Worm (Caenorhabditis elegans) whole organism, early embryonic: ENCODE data around the gene H03G16.1.

Source experiments
- B0310.2 ChIP-seq: sonication (generic microtip); optimal IDR thresholded peaks from 2 replicates; lab custom pipeline; 2016; ENCODE audit warnings: mild to moderate bottlenecking, missing genetic modification characterization, missing compliant biosample characterization
- ama-1 ChIP-seq: fragments of 150-350 bp; optimal IDR thresholded peaks from 2 replicates; lab custom pipeline; 2014
- ceh-13 ChIP-seq: fragments of 200-800 bp; sonication (Bioruptor generic); optimal IDR thresholded peaks from 2 replicates; lab custom pipeline; 2018; ENCODE audit warnings: mild to moderate bottlenecking, missing genetic modification characterization, missing compliant biosample characterization
- flt-1 ChIP-seq: fragments of 200-800 bp; sonication (Bioruptor generic); IDR thresholded peaks from 2 replicates; pipeline ENCODE4 v1.3.6; 2022; ENCODE audit warnings: missing genetic modification characterization, missing compliant biosample characterization
- hmg-4 ChIP-seq: fragments of 200-800 bp; sonication (Bioruptor generic); optimal IDR thresholded peaks from 2 replicates; lab custom pipeline; 2018; ENCODE audit warnings: mild to moderate bottlenecking, missing genetic modification characterization, missing compliant biosample characterization
- hnd-1 ChIP-seq: sonication (generic microtip); optimal IDR thresholded peaks from 2 replicates; lab custom pipeline; 2016; ENCODE audit warnings: missing genetic modification characterization, missing compliant biosample characterization
- scrt-1 ChIP-seq: fragments of 200-800 bp; sonication (Bioruptor generic); IDR thresholded peaks from 2 replicates; pipeline ENCODE4 v1.3.6; 2022; ENCODE audit warnings: missing genetic modification characterization, missing compliant biosample characterization
- sea-1 ChIP-seq: fragments of 200-800 bp; sonication (Bioruptor generic); conservative IDR thresholded peaks from 2 replicates; pipeline ENCODE4 v1.3.6; 2022; ENCODE audit warnings: missing genetic modification characterization, missing compliant biosample characterization
- tbx-37 ChIP-seq: fragments of 200-800 bp; sonication (Bioruptor generic); conservative IDR thresholded peaks from 2 replicates; pipeline ENCODE4 v1.3.6; 2022; ENCODE audit warnings: missing genetic modification reagents, missing genetic modification characterization, missing compliant biosample characterization

- TF ChIP-seq ama-1 (no peak), scrt-1 (GFP tag; lab: Robert Waterston, UW) (no peak), hmg-4 (GFP tag; lab: Kevin White, UChicago) (no peak), sea-1 (no peak), hnd-1 (tag; lab: Kevin White, UChicago) (no peak), tbx-37 (GFP tag; lab: Robert Waterston, UW) (no peak), ceh-13 (GFP tag; lab: Kevin White, UChicago) (no peak), flt-1 (GFP tag; lab: Robert Waterston, UW) (no peak), B0310.2 (no peak)
Measured at ce11 chrX:15010941-15011340, 42.7 kb upstream of the H03G16.1 start.
